Fruit fly (Drosophila melanogaster) S2 (cell line): Measurements from ENCODE around the gene RapGAP1.

Experiments
- CG8478 ChIP-seq: fragments of >200 bp; optimal IDR thresholded peaks from 2 replicates; lab custom pipeline; 2018
- CTCF ChIP-seq, 2 experiments: fragments of >200 bp; optimal IDR thresholded peaks; 2 replicates each; lab custom pipeline; 2018

- TF ChIP-seq CG8478 (no peak), CTCF (optimal IDR thresholded peaks at IDR 0.05; lab: Kevin White, UChicago) (no peak)
Observed at dm6 chr2L:7503719-7504118, 75.1 kb downstream of the RapGAP1 start.
